Fruit fly (Drosophila melanogaster): ENCODE data around the gene Rfx.
A peak's percentile ranks its signal among the peaks of the same experiment; 100 is the strongest.

The Rfx gene

dm6 chr3R:10377849-10378248 lies at the start of gene Rfx:
Gene Rfx (minus strand): TSS chr3R:10378068.
- TF ChIP-seq CG33017 (tag; optimal IDR thresholded peaks at IDR 0.05) (peak; percentile 35), CG14711 (tag; optimal IDR thresholded peaks at IDR 0.05) (peak; percentile 57), cnc (optimal IDR thresholded peaks at IDR 0.05) (no peak), CG1620 (GFP tag; optimal IDR thresholded peaks at IDR 0.05) (peak; percentile 27), pad (GFP tag; optimal IDR thresholded peaks at IDR 0.05) (peak; percentile 56), tj (GFP tag; optimal IDR thresholded peaks at IDR 0.05) (peak; percentile 55), CG5204 (GFP tag; optimal IDR thresholded peaks at IDR 0.05) (no peak), Clk (GFP tag; optimal IDR thresholded peaks at IDR 0.05) (no peak), bab1 (GFP tag; optimal IDR thresholded peaks at IDR 0.05) (peak; percentile 61), toe (GFP tag; optimal IDR thresholded peaks at IDR 0.05) (no peak), ovo (GFP tag; optimal IDR thresholded peaks at IDR 0.05) (peak; percentile 24), CG12768 (GFP tag; optimal IDR thresholded peaks at IDR 0.05) (no peak), CG11617 (GFP tag; optimal IDR thresholded peaks at IDR 0.05) (peak; percentile 68), Crg-1 (GFP tag; optimal IDR thresholded peaks at IDR 0.05) (no peak), CG7045 (GFP tag; optimal IDR thresholded peaks at IDR 0.05) (peak; percentile 58), cic (GFP tag; optimal IDR thresholded peaks at IDR 0.05) (peak; percentile 13), CG7101 (tag; optimal IDR thresholded peaks at IDR 0.05) (peak; percentile 33), Mnt (GFP tag; optimal IDR thresholded peaks at IDR 0.05) (no peak), kay (GFP tag; ENCODE audit: borderline replicate concordance) (no peak), Hr96 (GFP tag; optimal IDR thresholded peaks at IDR 0.05) (peak; percentile 37)

dm6 chr3R:10421167-10421566 lies 43.3 kb upstream of the Rfx start:
- TF ChIP-seq cnc (optimal IDR thresholded peaks at IDR 0.05), result no peak
- TF ChIP-seq Mnt (GFP tag; optimal IDR thresholded peaks at IDR 0.05), result no peak
- no peak for TF ChIP-seq kay (GFP tag; ENCODE audit: borderline replicate concordance)
- no peak for TF ChIP-seq CG5204 (GFP tag; optimal IDR thresholded peaks at IDR 0.05)
- TF ChIP-seq Hr96 (GFP tag; optimal IDR thresholded peaks at IDR 0.05), result no peak
- no peak for TF ChIP-seq bab1 (GFP tag; optimal IDR thresholded peaks at IDR 0.05)
- TF ChIP-seq CG33017 (tag; optimal IDR thresholded peaks at IDR 0.05), result no peak
- TF ChIP-seq CG7045 (GFP tag; optimal IDR thresholded peaks at IDR 0.05), result no peak
- TF ChIP-seq tj (GFP tag; optimal IDR thresholded peaks at IDR 0.05), result no peak
- no peak for TF ChIP-seq CG11617 (GFP tag; optimal IDR thresholded peaks at IDR 0.05)
- no peak for TF ChIP-seq CG12768 (GFP tag; optimal IDR thresholded peaks at IDR 0.05)
- TF ChIP-seq CG7101 (tag; optimal IDR thresholded peaks at IDR 0.05), result no peak

dm6 chr3R:10415923-10416322 lies 38.1 kb upstream of the Rfx start, which contains the start of gene CG6345:
Gene CG6345 (minus strand): TSS chr3R:10416046.
- peak; percentile 37 for TF ChIP-seq toe (GFP tag; optimal IDR thresholded peaks at IDR 0.05)
- TF ChIP-seq Hr96 (GFP tag; optimal IDR thresholded peaks at IDR 0.05), result peak; percentile 48
- peak; percentile 63 for TF ChIP-seq CG1620 (GFP tag; optimal IDR thresholded peaks at IDR 0.05)
- no peak for TF ChIP-seq ovo (GFP tag; optimal IDR thresholded peaks at IDR 0.05)
- TF ChIP-seq Clk (GFP tag; optimal IDR thresholded peaks at IDR 0.05), result no peak
- peak; percentile 40 for TF ChIP-seq Crg-1 (GFP tag; optimal IDR thresholded peaks at IDR 0.05)
- TF ChIP-seq bab1 (GFP tag; optimal IDR thresholded peaks at IDR 0.05), result peak; percentile 90
- peak; percentile 42 for TF ChIP-seq CG14711 (tag; optimal IDR thresholded peaks at IDR 0.05)
- TF ChIP-seq Mnt (GFP tag; optimal IDR thresholded peaks at IDR 0.05), result peak; percentile 64
- peak; percentile 42 for TF ChIP-seq pad (GFP tag; optimal IDR thresholded peaks at IDR 0.05)
- TF ChIP-seq CG11617 (GFP tag; optimal IDR thresholded peaks at IDR 0.05), result peak; percentile 31
- peak; percentile 38 for TF ChIP-seq CG7101 (tag; optimal IDR thresholded peaks at IDR 0.05)
- no peak for TF ChIP-seq cic (GFP tag; optimal IDR thresholded peaks at IDR 0.05)
- no peak for TF ChIP-seq CG12768 (GFP tag; optimal IDR thresholded peaks at IDR 0.05)

- TF ChIP-seq CG1620 (GFP tag; optimal IDR thresholded peaks at IDR 0.05), result peak; percentile 37
- TF ChIP-seq CG33017 (tag; optimal IDR thresholded peaks at IDR 0.05), result no peak
- TF ChIP-seq tj (GFP tag; optimal IDR thresholded peaks at IDR 0.05), result peak; percentile 39
- TF ChIP-seq Crg-1 (GFP tag; optimal IDR thresholded peaks at IDR 0.05), result peak; percentile 33
- no peak for TF ChIP-seq CG5204 (GFP tag; optimal IDR thresholded peaks at IDR 0.05)
- peak; percentile 32 for TF ChIP-seq toe (GFP tag; optimal IDR thresholded peaks at IDR 0.05)
- peak; percentile 11 for TF ChIP-seq Mnt (GFP tag; optimal IDR thresholded peaks at IDR 0.05)
- peak; percentile 8 for TF ChIP-seq CG12768 (GFP tag; optimal IDR thresholded peaks at IDR 0.05)
- TF ChIP-seq cic (GFP tag; optimal IDR thresholded peaks at IDR 0.05), result peak; percentile 18
Measured at dm6 chr3R:10412550-10413459, 34.9 kb upstream of the Rfx start, which contains the start of the genes Irp-1B and Rrp46. Gene Irp-1B (minus strand): TSS chr3R:10412869. Gene Rrp46 (plus strand): TSS chr3R:10413301.

- TF ChIP-seq CG7045 (GFP tag; optimal IDR thresholded peaks at IDR 0.05) (peak; percentile 59), pad (GFP tag; optimal IDR thresholded peaks at IDR 0.05) (peak; percentile 64), Clk (GFP tag; optimal IDR thresholded peaks at IDR 0.05) (peak; percentile 76), CG7101 (tag; optimal IDR thresholded peaks at IDR 0.05) (peak; percentile 84), CG1620 (GFP tag; optimal IDR thresholded peaks at IDR 0.05) (no peak), tj (GFP tag; optimal IDR thresholded peaks at IDR 0.05) (no peak), CG33017 (tag; optimal IDR thresholded peaks at IDR 0.05) (peak; percentile 88), cic (GFP tag; optimal IDR thresholded peaks at IDR 0.05) (peak; percentile 78), CG11617 (GFP tag; optimal IDR thresholded peaks at IDR 0.05) (no peak), cnc (optimal IDR thresholded peaks at IDR 0.05) (peak in 1 of 2 experiments; percentile 17), Crg-1 (GFP tag; optimal IDR thresholded peaks at IDR 0.05) (no peak), Mnt (GFP tag; optimal IDR thresholded peaks at IDR 0.05) (peak; percentile 57), ovo (GFP tag; optimal IDR thresholded peaks at IDR 0.05) (no peak), toe (GFP tag; optimal IDR thresholded peaks at IDR 0.05) (peak; percentile 63), CG12768 (GFP tag; optimal IDR thresholded peaks at IDR 0.05) (peak; percentile 90), bab1 (GFP tag; optimal IDR thresholded peaks at IDR 0.05) (no peak), CG14711 (tag; optimal IDR thresholded peaks at IDR 0.05) (peak; percentile 78), Hr96 (GFP tag; optimal IDR thresholded peaks at IDR 0.05) (peak; percentile 82), kay (GFP tag; ENCODE audit: borderline replicate concordance) (no peak), CG5204 (GFP tag; optimal IDR thresholded peaks at IDR 0.05) (no peak)
Measured at dm6 chr3R:10411752-10412549, 34.1 kb upstream of the Rfx start.

Data from whole organism, adult.